Fruit fly (Drosophila melanogaster): Measurements from ENCODE around the gene Itgbn.

Gene Itgbn

DNA sequence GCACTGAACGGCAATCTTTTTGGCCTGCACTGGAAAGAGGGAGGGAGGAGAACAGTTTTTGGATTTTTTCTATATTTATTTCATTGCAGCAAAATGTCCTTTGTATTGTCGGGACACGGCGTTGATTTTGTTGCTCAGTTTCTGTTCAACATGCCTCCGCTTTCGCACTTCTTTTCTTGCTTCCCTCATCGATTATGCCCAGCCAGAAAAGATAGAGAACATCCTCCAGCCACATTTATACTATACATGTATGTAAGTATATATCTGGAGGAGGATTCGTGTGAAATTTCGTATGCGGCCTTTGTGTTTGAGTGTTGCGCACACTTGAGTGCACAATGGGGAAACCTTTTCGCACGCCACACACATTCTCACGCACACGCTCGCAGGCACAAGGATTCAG is 18.4 kb upstream of the Itgbn start:
- TF ChIP-seq jim (GFP tag; optimal IDR thresholded peaks at IDR 0.05): no peak
- TF ChIP-seq usp (GFP tag; optimal IDR thresholded peaks at IDR 0.05): no peak

DNA sequence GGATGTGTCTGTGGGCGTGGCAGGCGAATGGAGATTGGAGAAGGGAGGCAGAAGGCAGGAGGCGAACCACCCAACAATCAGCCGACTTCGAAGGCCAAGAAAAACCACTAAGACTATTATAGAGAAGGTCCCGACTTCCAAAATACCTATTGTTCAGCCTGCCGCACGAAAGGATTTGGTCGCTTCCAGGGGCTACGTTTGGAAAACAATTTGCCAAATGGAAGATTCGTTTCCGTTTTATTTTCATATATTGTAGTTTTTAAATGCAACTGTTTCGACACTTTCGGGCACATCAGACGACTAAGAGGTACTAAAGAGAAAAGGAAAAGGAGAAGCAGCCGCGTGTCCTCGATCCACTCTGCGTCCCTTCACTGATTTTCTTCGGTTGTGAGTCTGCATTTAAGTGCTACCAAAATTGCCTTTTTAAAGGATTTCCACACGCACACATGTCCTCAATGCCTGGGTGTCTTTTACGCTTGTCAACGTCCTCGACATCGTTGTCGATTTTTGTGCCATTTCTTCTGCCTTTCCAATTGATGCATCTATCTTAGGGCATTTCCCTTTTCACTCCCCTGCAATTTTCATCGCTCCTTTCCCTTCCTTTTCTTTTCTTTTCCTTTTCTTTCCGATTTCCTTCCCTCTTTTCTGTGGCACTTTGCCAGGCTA is 17.0 kb upstream of the Itgbn start:
- TF ChIP-seq Hnf4 (GFP tag; optimal IDR thresholded peaks at IDR 0.05): no peak
- TF ChIP-seq sv (GFP tag; optimal IDR thresholded peaks at IDR 0.05): no peak
- TF ChIP-seq usp (GFP tag; optimal IDR thresholded peaks at IDR 0.05): no peak
- TF ChIP-seq Jra (GFP tag; optimal IDR thresholded peaks at IDR 0.05): no peak
- no peak for TF ChIP-seq Hr78 (GFP tag; optimal IDR thresholded peaks at IDR 0.05)
- TF ChIP-seq lola (GFP tag; optimal IDR thresholded peaks at IDR 0.05): no peak
- TF ChIP-seq N (GFP tag; optimal IDR thresholded peaks at IDR 0.05): no peak
- TF ChIP-seq psq (GFP tag; optimal IDR thresholded peaks at IDR 0.05): no peak

DNA sequence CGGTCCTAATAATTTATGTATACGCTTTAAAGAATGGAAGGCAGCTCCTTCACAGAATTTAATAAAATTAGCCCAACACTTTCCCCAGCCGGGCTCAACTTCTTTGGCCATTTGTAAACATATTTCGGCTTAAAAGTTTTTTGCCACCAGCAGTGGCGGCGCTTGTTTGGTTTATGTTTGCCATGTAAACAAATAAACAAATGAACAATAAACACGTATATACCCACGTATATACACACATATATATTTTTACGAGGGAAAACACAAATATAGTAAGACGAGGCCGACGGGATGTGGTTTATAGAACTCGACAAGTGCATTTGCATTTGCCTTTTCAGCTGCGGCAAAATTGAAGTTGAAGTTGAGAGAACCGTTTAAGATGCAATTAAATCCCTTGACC is 15.1 kb upstream of the Itgbn start:
- no peak for TF ChIP-seq Myc (optimal IDR thresholded peaks at IDR 0.05)
- no peak for TF ChIP-seq ey (GFP tag; optimal IDR thresholded peaks at IDR 0.05)
- no peak for TF ChIP-seq brk (GFP tag; optimal IDR thresholded peaks at IDR 0.05)
- no peak for TF ChIP-seq sage (GFP tag; optimal IDR thresholded peaks at IDR 0.05)
- no peak for TF ChIP-seq pan (optimal IDR thresholded peaks at IDR 0.05)
- no peak for TF ChIP-seq psq (GFP tag; optimal IDR thresholded peaks at IDR 0.05)
- TF ChIP-seq rgr (GFP tag; optimal IDR thresholded peaks at IDR 0.05): no peak
- TF ChIP-seq CG32264 (GFP tag; optimal IDR thresholded peaks at IDR 0.05): no peak
- no peak for TF ChIP-seq Hr83 (GFP tag; optimal IDR thresholded peaks at IDR 0.05; ENCODE audit: poor library complexity, severe bottlenecking)
- no peak for TF ChIP-seq woc (GFP tag; optimal IDR thresholded peaks at IDR 0.05)
- no peak for TF ChIP-seq GATAd (GFP tag; optimal IDR thresholded peaks at IDR 0.05)
- no peak for TF ChIP-seq HLH106 (tag; optimal IDR thresholded peaks at IDR 0.05)
- TF ChIP-seq jim (GFP tag; optimal IDR thresholded peaks at IDR 0.05): no peak
- no peak for TF ChIP-seq Sp1 (GFP tag; optimal IDR thresholded peaks at IDR 0.05)
- no peak for TF ChIP-seq usp (GFP tag; optimal IDR thresholded peaks at IDR 0.05)
- no peak for TF ChIP-seq tai (GFP tag; optimal IDR thresholded peaks at IDR 0.05)
- no peak for TF ChIP-seq Mio (GFP tag; optimal IDR thresholded peaks at IDR 0.05)
- TF ChIP-seq dsf (GFP tag; optimal IDR thresholded peaks at IDR 0.05; ENCODE audit: borderline replicate concordance): no peak
- TF ChIP-seq fru (GFP tag; optimal IDR thresholded peaks at IDR 0.05): no peak

DNA sequence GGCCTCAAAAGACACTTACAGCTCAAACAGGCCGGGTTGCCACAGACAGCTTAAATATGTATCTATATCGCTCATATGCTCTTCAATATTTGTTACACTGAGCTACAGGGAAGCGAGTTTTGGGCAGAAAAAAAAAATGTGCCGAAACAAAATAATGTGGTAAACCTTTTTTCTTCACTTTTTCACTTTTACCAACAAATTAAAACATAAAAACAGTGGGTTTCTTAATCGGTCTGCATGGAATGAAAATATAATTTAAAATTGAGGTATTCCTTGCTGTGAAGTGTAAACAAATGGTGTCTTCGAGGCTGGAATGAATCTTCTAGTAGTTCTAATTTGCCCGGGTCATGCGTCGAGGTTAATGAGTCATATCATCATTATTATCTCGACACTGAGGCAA is 14.1 kb upstream of the Itgbn start:
- TF ChIP-seq h (GFP tag; optimal IDR thresholded peaks at IDR 0.05): peak; percentile 14
- TF ChIP-seq fru (GFP tag; optimal IDR thresholded peaks at IDR 0.05): peak; percentile 5
- TF ChIP-seq ey (GFP tag; optimal IDR thresholded peaks at IDR 0.05): peak; percentile 6
- TF ChIP-seq foxo (GFP tag; optimal IDR thresholded peaks at IDR 0.05): peak in 1 of 2 experiments; percentile 30
- TF ChIP-seq rgr (GFP tag; optimal IDR thresholded peaks at IDR 0.05): peak; percentile 29
- TF ChIP-seq sv (GFP tag; optimal IDR thresholded peaks at IDR 0.05): peak; percentile 33
- no peak for TF ChIP-seq woc (GFP tag; optimal IDR thresholded peaks at IDR 0.05)
- no peak for TF ChIP-seq Jra (GFP tag; optimal IDR thresholded peaks at IDR 0.05)
- TF ChIP-seq jim (GFP tag; optimal IDR thresholded peaks at IDR 0.05): no peak
- TF ChIP-seq OdsH (GFP tag; optimal IDR thresholded peaks at IDR 0.05): no peak
- no peak for TF ChIP-seq HLH106 (tag; optimal IDR thresholded peaks at IDR 0.05)
- TF ChIP-seq br (GFP tag; optimal IDR thresholded peaks at IDR 0.05): no peak
- TF ChIP-seq dmrt93B (GFP tag; optimal IDR thresholded peaks at IDR 0.05): no peak
- TF ChIP-seq Sp1 (GFP tag; optimal IDR thresholded peaks at IDR 0.05): no peak

DNA sequence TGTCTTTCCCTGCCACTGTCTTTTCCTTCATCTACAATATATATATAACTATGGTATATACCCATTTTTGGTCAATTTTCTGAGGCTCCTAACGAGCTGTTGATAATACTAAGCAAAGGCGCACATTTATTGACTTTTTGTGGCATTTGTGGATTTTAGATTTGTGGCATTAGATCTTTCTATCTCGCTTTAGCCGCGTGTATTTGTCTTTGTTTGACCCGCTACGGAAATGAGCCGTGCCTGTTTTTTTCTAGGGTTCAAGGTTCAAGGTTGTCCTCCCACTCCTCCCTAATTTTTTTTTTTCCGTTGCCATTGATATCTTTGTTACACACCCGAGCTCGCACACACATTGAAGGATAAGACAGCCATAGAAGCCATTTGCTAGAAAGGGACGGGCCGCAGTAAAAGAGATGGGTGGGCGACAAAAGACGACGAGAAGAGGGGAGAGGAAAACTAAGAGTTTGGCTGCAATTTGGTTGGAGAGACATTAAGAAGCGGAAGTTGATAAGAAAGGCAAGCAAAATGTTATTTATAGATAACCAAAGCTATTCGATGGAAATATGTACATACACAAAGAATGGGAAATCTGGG is 13.2 kb upstream of the Itgbn start:
- TF ChIP-seq Rel (GFP tag; optimal IDR thresholded peaks at IDR 0.05) (no peak), Rel (tag; optimal IDR thresholded peaks at IDR 0.05) (no peak), fru (GFP tag; optimal IDR thresholded peaks at IDR 0.05) (no peak), Hr78 (GFP tag; optimal IDR thresholded peaks at IDR 0.05) (no peak), Dif (GFP tag; optimal IDR thresholded peaks at IDR 0.05; ENCODE audit: partially characterized antibody) (no peak), Dfd (GFP tag; optimal IDR thresholded peaks at IDR 0.05) (no peak)
